Fruit fly (Drosophila melanogaster) S2 (cell line): ENCODE measurements around the gene CG7568.

Experiments
- CG8478 ChIP-seq: fragments of >200 bp; optimal IDR thresholded peaks from 2 replicates; lab custom pipeline; 2018
- CTCF ChIP-seq, 2 experiments: fragments of >200 bp; optimal IDR thresholded peaks; 2 replicates each; lab custom pipeline; 2018

dm6 chr3R:29617709-29618212, 17.1 kb upstream of the CG7568 start:
- TF ChIP-seq CG8478 (no peak), CTCF (optimal IDR thresholded peaks at IDR 0.05; lab: Kevin White, UChicago) (no peak)
